Fruit fly (Drosophila melanogaster) whole organism, embryonic: ENCODE measurements around the gene ath.
A peak's percentile ranks its signal among the peaks of the same experiment; 100 is the strongest.

Experiments
- B-H1 ChIP-seq: fragments of 200-800 bp; sonication (Bioruptor generic); IDR thresholded peaks from 3 replicates; pipeline ENCODE4 v1.3.6; 2022; ENCODE audit warnings: missing biosample characterization, missing genetic modification characterization
- C15 ChIP-seq: fragments of 200-800 bp; sonication (Bioruptor generic); IDR thresholded peaks from 3 replicates; pipeline ENCODE4 v1.3.6; 2022; ENCODE audit warnings: missing biosample characterization, missing genetic modification characterization
- CG1024 ChIP-seq: fragments of 200-800 bp; sonication (Bioruptor generic); IDR thresholded peaks from 2 replicates; pipeline ENCODE4 v1.3.6; 2022; ENCODE audit warnings: missing biosample characterization, missing genetic modification characterization
- CG10274 ChIP-seq: fragments of 200-800 bp; sonication (Bioruptor generic); optimal IDR thresholded peaks from 3 replicates; lab custom pipeline; 2017; ENCODE audit warnings: missing biosample characterization, mild to moderate bottlenecking, missing genetic modification characterization
- CG10431 ChIP-seq: fragments of 200-800 bp; sonication (Bioruptor generic); optimal IDR thresholded peaks from 3 replicates; lab custom pipeline; 2018; ENCODE audit warnings: missing biosample characterization, mild to moderate bottlenecking, missing genetic modification characterization
- CG13624 ChIP-seq: fragments of 200-800 bp; sonication (Bioruptor generic); optimal IDR thresholded peaks from 2 replicates; lab custom pipeline; 2016; ENCODE audit warnings: missing biosample characterization, missing genetic modification characterization
- CG14710 ChIP-seq: fragments of 200-800 bp; sonication (Bioruptor generic); optimal IDR thresholded peaks from 3 replicates; lab custom pipeline; 2019; ENCODE audit warnings: missing biosample characterization, mild to moderate bottlenecking, missing genetic modification characterization, moderate library complexity
- CG15479 ChIP-seq: fragments of 200-800 bp; sonication (Bioruptor generic); optimal IDR thresholded peaks from 3 replicates; lab custom pipeline; 2019; ENCODE audit warnings: missing biosample characterization, mild to moderate bottlenecking, missing genetic modification characterization, moderate library complexity
- CG15696 ChIP-seq: fragments of 200-800 bp; sonication (Bioruptor generic); optimal IDR thresholded peaks from 2 replicates; lab custom pipeline; 2019; ENCODE audit warnings: missing biosample characterization, mild to moderate bottlenecking, missing genetic modification characterization, moderate library complexity
- CG1603 ChIP-seq: fragments of 200-800 bp; sonication (Bioruptor generic); optimal IDR thresholded peaks from 2 replicates; lab custom pipeline; 2019; ENCODE audit warnings: missing biosample characterization, mild to moderate bottlenecking, missing genetic modification characterization, moderate library complexity
- CG17612 ChIP-seq: fragments of 200-800 bp; sonication (Bioruptor generic); IDR thresholded peaks from 2 replicates; pipeline ENCODE4 v1.3.6; 2022; ENCODE audit warnings: missing biosample characterization, missing genetic modification characterization
- CG30020 ChIP-seq: fragments of 200-800 bp; optimal IDR thresholded peaks from 2 replicates; lab custom pipeline; 2019; ENCODE audit warnings: missing biosample characterization, mild to moderate bottlenecking, missing genetic modification characterization, moderate library complexity
- CG3163 ChIP-seq: fragments of 200-800 bp; sonication (Bioruptor generic); optimal IDR thresholded peaks from 3 replicates; lab custom pipeline; 2016; ENCODE audit warnings: missing biosample characterization, missing genetic modification characterization
- CG4707 ChIP-seq: fragments of 200-800 bp; sonication (Bioruptor generic); optimal IDR thresholded peaks from 2 replicates; lab custom pipeline; 2018; ENCODE audit warnings: missing biosample characterization, mild to moderate bottlenecking, missing genetic modification characterization, moderate library complexity
- CG8944 ChIP-seq: fragments of 200-800 bp; sonication (Bioruptor generic); optimal IDR thresholded peaks from 3 replicates; lab custom pipeline; 2016; ENCODE audit warnings: missing biosample characterization, missing genetic modification characterization
- CG9215 ChIP-seq: fragments of 200-800 bp; sonication (Bioruptor generic); IDR thresholded peaks from 2 replicates; pipeline ENCODE4 v1.3.6; 2022; ENCODE audit warnings: missing biosample characterization, missing genetic modification characterization
- CG9727 ChIP-seq: fragments of 200-800 bp; sonication (Bioruptor generic); optimal IDR thresholded peaks from 3 replicates; lab custom pipeline; 2017; ENCODE audit warnings: missing biosample characterization, mild to moderate bottlenecking, missing genetic modification characterization
- CoRest ChIP-seq: fragments of 200-800 bp; sonication (Bioruptor generic); optimal IDR thresholded peaks from 3 replicates; lab custom pipeline; 2018; ENCODE audit warnings: missing biosample characterization, mild to moderate bottlenecking, missing genetic modification characterization, moderate library complexity
- D19A ChIP-seq: fragments of 200-800 bp; optimal IDR thresholded peaks from 3 replicates; lab custom pipeline; 2019; ENCODE audit warnings: missing biosample characterization, mild to moderate bottlenecking, missing genetic modification characterization, moderate library complexity
- Dll ChIP-seq: fragments of 200-800 bp; sonication (Bioruptor generic); IDR thresholded peaks from 4 replicates; pipeline ENCODE4 v1.3.6; 2022; ENCODE audit warnings: missing biosample characterization, missing genetic modification characterization; ENCODE audit not compliant: partially characterized antibody
- Drgx ChIP-seq: fragments of 200-800 bp; sonication (Bioruptor generic); IDR thresholded peaks from 2 replicates; pipeline ENCODE4 v1.3.6; 2022; ENCODE audit warnings: missing biosample characterization, missing genetic modification characterization
- Jarid2 ChIP-seq: fragments of 200-800 bp; sonication (Bioruptor generic); optimal IDR thresholded peaks from 3 replicates; lab custom pipeline; 2017; ENCODE audit warnings: mild to moderate bottlenecking, missing biosample characterization, missing genetic modification reagents, missing genetic modification characterization
- Sox100B ChIP-seq: fragments of 200-800 bp; sonication (Bioruptor generic); optimal IDR thresholded peaks from 3 replicates; lab custom pipeline; 2018; ENCODE audit warnings: missing biosample characterization, mild to moderate bottlenecking, missing genetic modification characterization
- Xbp1 ChIP-seq: fragments of 200-800 bp; sonication (Bioruptor generic); optimal IDR thresholded peaks from 3 replicates; lab custom pipeline; 2016; ENCODE audit warnings: missing biosample characterization, mild to moderate bottlenecking, missing genetic modification characterization
- aop ChIP-seq: fragments of 200-800 bp; sonication (Bioruptor generic); IDR thresholded peaks from 2 replicates; pipeline ENCODE4 v1.3.6; 2022; ENCODE audit warnings: missing biosample characterization, missing genetic modification characterization
- ap ChIP-seq: fragments of 200-800 bp; sonication (Bioruptor generic); IDR thresholded peaks from 2 replicates; pipeline ENCODE4 v1.3.6; 2022; ENCODE audit warnings: missing biosample characterization, missing genetic modification characterization
- bab2 ChIP-seq: fragments of 200-800 bp; sonication (Bioruptor generic); optimal IDR thresholded peaks from 2 replicates; lab custom pipeline; 2016; ENCODE audit warnings: missing biosample characterization, missing genetic modification characterization
- bigmax ChIP-seq: fragments of 200-800 bp; sonication (Bioruptor generic); optimal IDR thresholded peaks from 2 replicates; lab custom pipeline; 2018; ENCODE audit warnings: missing biosample characterization, mild to moderate bottlenecking, missing genetic modification characterization
- dysf ChIP-seq: fragments of 200-800 bp; sonication (Bioruptor generic); IDR thresholded peaks from 3 replicates; pipeline ENCODE4 v1.3.6; 2022; ENCODE audit warnings: missing biosample characterization, missing genetic modification characterization
- ham ChIP-seq: fragments of 200-800 bp; sonication (Bioruptor generic); IDR thresholded peaks from 2 replicates; pipeline ENCODE4 v1.3.6; 2022; ENCODE audit warnings: missing biosample characterization, missing genetic modification characterization
- kah ChIP-seq: fragments of 200-800 bp; sonication (Bioruptor generic); optimal IDR thresholded peaks from 2 replicates; lab custom pipeline; 2018; ENCODE audit warnings: missing biosample characterization, mild to moderate bottlenecking, missing genetic modification characterization
- lab ChIP-seq: fragments of 200-800 bp; sonication (Bioruptor generic); optimal IDR thresholded peaks from 3 replicates; lab custom pipeline; 2017; ENCODE audit warnings: missing biosample characterization, missing genetic modification characterization, mild to moderate bottlenecking, moderate library complexity, missing genetic modification reagents
- mam ChIP-seq: fragments of 200-800 bp; sonication (Bioruptor generic); optimal IDR thresholded peaks from 3 replicates; lab custom pipeline; 2016; ENCODE audit warnings: missing biosample characterization, missing genetic modification characterization
- pho ChIP-seq: fragments of 200-800 bp; sonication (Bioruptor generic); optimal IDR thresholded peaks from 2 replicates; lab custom pipeline; 2016; ENCODE audit warnings: missing biosample characterization, missing genetic modification characterization
- prd ChIP-seq, 3 experiments: fragments of >200 bp in 2 of 3; fragments of 200-800 bp in 1 of 3; sonication (Bioruptor generic) in 1 of 3; optimal IDR thresholded peaks in 2 of 3; IDR thresholded peaks in 1 of 3; 2 replicates in 2 of 3; 3 replicates in 1 of 3; pipeline versions ENCODE4 v1.3.6 to Lab custom; 2017 to 2022; ENCODE audit warnings: missing biosample characterization in 1 of 3, missing genetic modification characterization in 1 of 3
- repo ChIP-seq: fragments of 200-800 bp; sonication (Bioruptor generic); optimal IDR thresholded peaks from 2 replicates; lab custom pipeline; 2016; ENCODE audit warnings: missing biosample characterization, missing genetic modification characterization
- schlank ChIP-seq: fragments of 200-800 bp; sonication (Bioruptor generic); optimal IDR thresholded peaks from 2 replicates; lab custom pipeline; 2018; ENCODE audit warnings: missing biosample characterization, mild to moderate bottlenecking, missing genetic modification characterization
- sob ChIP-seq: fragments of 200-800 bp; sonication (Bioruptor generic); IDR thresholded peaks from 2 replicates; pipeline ENCODE4 v1.3.6; 2022; ENCODE audit warnings: missing biosample characterization, missing genetic modification characterization
- sqz ChIP-seq: fragments of 200-800 bp; sonication (Bioruptor generic); optimal IDR thresholded peaks from 3 replicates; lab custom pipeline; 2018; ENCODE audit warnings: missing biosample characterization, mild to moderate bottlenecking, missing genetic modification characterization
- trem ChIP-seq: fragments of 200-800 bp; optimal IDR thresholded peaks from 3 replicates; lab custom pipeline; 2019; ENCODE audit warnings: missing biosample characterization, mild to moderate bottlenecking, missing genetic modification characterization, moderate library complexity
- zen ChIP-seq: fragments of 200-800 bp; sonication (Bioruptor generic); optimal IDR thresholded peaks from 3 replicates; lab custom pipeline; 2018; ENCODE audit warnings: missing biosample characterization, mild to moderate bottlenecking, missing genetic modification characterization, moderate library complexity

ath gene

dm6 chr2L:10200847-10201246 is 10.1 kb upstream of the ath start, which contains the start of the genes Ripalpha and RpL7 (continued):
- TF ChIP-seq B-H1 (GFP tag; lab: Robert Waterston, UW) (peak; percentile 89), CG13624 (GFP tag; lab: Kevin White, UChicago) (peak; percentile 99), CG9727 (GFP tag; lab: Kevin White, UChicago) (peak; percentile 99), Dll (GFP tag; lab: Robert Waterston, UW) (peak; percentile 83), kah (GFP tag; lab: Kevin White, UChicago) (peak; percentile 91), trem (tag; lab: Kevin White, UChicago) (peak; percentile 91), repo (GFP tag; lab: Kevin White, UChicago) (peak; percentile 94), Jarid2 (peak; percentile 93), dysf (peak; percentile 96), mam (GFP tag; lab: Kevin White, UChicago) (peak; percentile 94), bigmax (GFP tag; lab: Kevin White, UChicago) (peak; percentile 92), CG10274 (GFP tag; lab: Kevin White, UChicago) (peak; percentile 95), CG1603 (tag; lab: Kevin White, UChicago) (peak; percentile 98), CG30020 (tag; lab: Kevin White, UChicago) (peak; percentile 78), Xbp1 (GFP tag; lab: Kevin White, UChicago) (peak; percentile 98), D19A (peak; percentile 51), zen (tag; lab: Kevin White, UChicago) (peak; percentile 94), sqz (peak; percentile 96), CoRest (peak; percentile 92), Sox100B (GFP tag; lab: Kevin White, UChicago) (peak; percentile 88), CG4707 (GFP tag; lab: Kevin White, UChicago) (peak; percentile 94), ham (GFP tag; lab: Robert Waterston, UW) (peak; percentile 96), Drgx (GFP tag; lab: Robert Waterston, UW) (peak; percentile 84), CG14710 (tag; lab: Kevin White, UChicago) (peak; percentile 97), pho (GFP tag; lab: Kevin White, UChicago) (peak; percentile 98), lab (GFP tag; lab: Kevin White, UChicago) (peak; percentile 100), CG15696 (tag; lab: Kevin White, UChicago) (peak; percentile 79), ap (peak; percentile 94), C15 (GFP tag; lab: Robert Waterston, UW) (peak; percentile 95), CG1024 (peak; percentile 94), aop (GFP tag; lab: Robert Waterston, UW) (peak; percentile 85), prd (optimal IDR thresholded peaks at IDR 0.05; lab: Kevin White, UChicago) (no peak), prd (GFP tag; IDR thresholded peaks at IDR 0.05; lab: Robert Waterston, UW) (peak; percentile 91), CG15479 (peak; percentile 95), CG10431 (GFP tag; lab: Kevin White, UChicago) (peak; percentile 97), schlank (tag; lab: Kevin White, UChicago) (peak; percentile 99), sob (peak; percentile 99), CG8944 (GFP tag; lab: Kevin White, UChicago) (peak; percentile 98), CG3163 (GFP tag; lab: Kevin White, UChicago) (peak; percentile 92), bab2 (GFP tag; lab: Kevin White, UChicago) (peak; percentile 97), CG17612 (GFP tag; lab: Robert Waterston, UW) (peak; percentile 94), CG9215 (GFP tag; lab: Robert Waterston, UW) (peak; percentile 83)
